Fruit fly (Drosophila melanogaster) whole organism, wandering third instar larva: ENCODE measurements around the gene ninaG.

Experiments
- Abd-B ChIP-seq: fragments of >200 bp; optimal IDR thresholded peaks from 2 replicates; lab custom pipeline; 2017; ENCODE audit warnings: missing biosample characterization, missing genetic modification characterization
- Dfd ChIP-seq: fragments of >200 bp; optimal IDR thresholded peaks from 2 replicates; lab custom pipeline; 2017; ENCODE audit warnings: missing biosample characterization, missing genetic modification characterization
- Dif ChIP-seq: fragments of 200-275, 200-300 bp; sonication (Bioruptor generic); optimal IDR thresholded peaks from 2 replicates; lab custom pipeline; 2018; ENCODE audit warnings: missing biosample characterization, missing genetic modification characterization; ENCODE audit not compliant: partially characterized antibody
- HLH106 ChIP-seq: fragments of 200-800 bp; optimal IDR thresholded peaks from 3 replicates; lab custom pipeline; 2019; ENCODE audit warnings: missing biosample characterization, mild to moderate bottlenecking, missing genetic modification characterization, moderate library complexity
- Jra ChIP-seq: sonication (Bioruptor generic); optimal IDR thresholded peaks from 2 replicates; lab custom pipeline; 2016; ENCODE audit warnings: missing biosample characterization, missing genetic modification characterization
- Mio ChIP-seq: sonication (Bioruptor generic); optimal IDR thresholded peaks from 2 replicates; lab custom pipeline; 2016; ENCODE audit warnings: missing biosample characterization, missing genetic modification characterization
- OdsH ChIP-seq: fragments of 200-800 bp; sonication (Bioruptor generic); optimal IDR thresholded peaks from 2 replicates; lab custom pipeline; 2016; ENCODE audit warnings: missing biosample characterization, mild to moderate bottlenecking, missing genetic modification characterization
- Sp1 ChIP-seq: fragments of 200-800 bp; sonication (Bioruptor generic); optimal IDR thresholded peaks from 3 replicates; lab custom pipeline; 2019; ENCODE audit warnings: missing biosample characterization, mild to moderate bottlenecking, missing genetic modification characterization, moderate library complexity
- br ChIP-seq: fragments of 200-800 bp; sonication (Bioruptor generic); optimal IDR thresholded peaks from 2 replicates; lab custom pipeline; 2016; ENCODE audit warnings: missing biosample characterization, missing genetic modification characterization
- dsf ChIP-seq: sonication (Bioruptor generic); optimal IDR thresholded peaks from 2 replicates; lab custom pipeline; 2016; ENCODE audit warnings: missing biosample characterization, missing genetic modification characterization, borderline replicate concordance
- fru ChIP-seq: fragments of 200-800 bp; sonication (Bioruptor generic); optimal IDR thresholded peaks from 3 replicates; lab custom pipeline; 2016; ENCODE audit warnings: missing biosample characterization, mild to moderate bottlenecking, missing genetic modification characterization
- h ChIP-seq: fragments of 200-800 bp; sonication (Bioruptor generic); optimal IDR thresholded peaks from 3 replicates; lab custom pipeline; 2016; ENCODE audit warnings: missing biosample characterization, mild to moderate bottlenecking, missing genetic modification characterization
- pan ChIP-seq: fragments of >200 bp; optimal IDR thresholded peaks from 2 replicates; lab custom pipeline; 2017
- psq ChIP-seq: fragments of 200-800 bp; sonication (Bioruptor generic); optimal IDR thresholded peaks from 3 replicates; lab custom pipeline; 2017; ENCODE audit warnings: missing biosample characterization, mild to moderate bottlenecking, missing genetic modification characterization, moderate library complexity

DNA sequence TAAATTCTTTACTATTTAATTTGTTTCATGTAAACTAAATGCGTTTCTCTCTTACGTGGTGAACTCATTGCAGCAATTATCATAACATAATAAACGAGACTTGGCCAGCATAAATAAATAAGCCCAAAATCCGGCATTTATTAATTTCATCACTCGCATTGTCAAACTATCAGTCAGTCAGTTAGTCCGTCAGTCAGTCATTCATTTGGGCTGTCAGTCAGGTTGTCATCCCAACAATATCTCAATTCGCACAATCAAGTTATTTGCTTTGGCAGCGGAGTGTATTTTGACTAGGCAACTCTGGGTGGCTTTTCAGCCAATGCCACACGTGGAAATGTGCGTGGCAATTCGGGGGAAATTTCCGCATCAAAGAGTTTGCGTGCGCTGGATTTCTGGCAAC is 46.3 kb upstream of the ninaG start:
- TF ChIP-seq OdsH (GFP tag; lab: Kevin White, UChicago) (no peak), br (GFP tag; lab: Kevin White, UChicago) (no peak), fru (no peak), Dfd (GFP tag; lab: Kevin White, UChicago) (no peak), pan (no peak), Mio (GFP tag; lab: Kevin White, UChicago) (no peak), dsf (no peak), Jra (GFP tag; lab: Kevin White, UChicago) (no peak), Dif (no peak), HLH106 (tag; lab: Kevin White, UChicago) (no peak), psq (no peak), h (no peak), Abd-B (GFP tag; lab: Kevin White, UChicago) (no peak), Sp1 (GFP tag; lab: Kevin White, UChicago) (no peak)
